Fruit fly (Drosophila melanogaster) whole organism, pupa: ENCODE results near the gene CG13088.

Experiments
- CG10348 ChIP-seq: fragments of 200-800 bp; sonication (Bioruptor generic); IDR thresholded peaks from 2 replicates; pipeline ENCODE4 v1.3.6; 2022; ENCODE audit warnings: missing biosample characterization, missing genetic modification characterization
- CG14655 ChIP-seq: fragments of 200-800 bp; sonication (Bioruptor generic); optimal IDR thresholded peaks from 3 replicates; lab custom pipeline; 2017; ENCODE audit warnings: mild to moderate bottlenecking, missing biosample characterization, missing genetic modification reagents, missing genetic modification characterization
- CG15710 ChIP-seq: fragments of 200-800 bp; sonication (Bioruptor generic); optimal IDR thresholded peaks from 2 replicates; lab custom pipeline; 2018; ENCODE audit warnings: missing biosample characterization, mild to moderate bottlenecking, missing genetic modification characterization, moderate library complexity
- CG17806 ChIP-seq: fragments of 200-800 bp; sonication (Bioruptor generic); optimal IDR thresholded peaks from 2 replicates; lab custom pipeline; 2018; ENCODE audit warnings: missing biosample characterization, mild to moderate bottlenecking, missing genetic modification characterization, moderate library complexity
- CG34367 ChIP-seq: fragments of 200-800 bp; sonication (Bioruptor generic); optimal IDR thresholded peaks from 2 replicates; lab custom pipeline; 2018; ENCODE audit warnings: missing biosample characterization, mild to moderate bottlenecking, missing genetic modification characterization
- CG4496 ChIP-seq: fragments of 200-800 bp; sonication (Bioruptor generic); IDR thresholded peaks from 3 replicates; pipeline ENCODE4 v1.3.6; 2022; ENCODE audit warnings: missing biosample characterization, missing genetic modification characterization
- CG8301 ChIP-seq: fragments of 200-800 bp; sonication (Bioruptor generic); optimal IDR thresholded peaks from 2 replicates; lab custom pipeline; 2018; ENCODE audit warnings: missing biosample characterization, mild to moderate bottlenecking, missing genetic modification characterization
- CG9948 ChIP-seq: fragments of 200-800 bp; sonication (Bioruptor generic); optimal IDR thresholded peaks from 2 replicates; lab custom pipeline; 2018; ENCODE audit warnings: missing biosample characterization, mild to moderate bottlenecking, missing genetic modification characterization, moderate library complexity

DNA sequence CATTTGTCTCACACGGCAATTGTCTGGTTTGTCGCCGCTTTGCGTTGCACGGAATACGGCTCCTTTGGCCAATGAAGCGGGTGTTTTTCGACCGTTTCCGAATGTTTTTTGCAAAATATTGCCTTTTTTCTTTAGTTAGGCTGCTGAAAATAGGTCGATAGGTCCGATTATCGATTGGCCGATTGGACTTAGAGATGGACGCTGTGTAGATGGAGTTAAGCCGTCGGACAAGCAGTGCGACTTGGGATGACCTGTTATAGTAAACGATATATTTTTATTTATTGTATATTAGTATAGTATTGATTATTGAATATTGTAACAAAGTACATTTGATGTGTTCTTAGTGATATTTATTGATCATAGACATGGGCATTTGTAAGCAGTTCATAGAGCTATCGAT lies 39.5 kb downstream of the CG13088 start, which contains the start of the genes lmgA and lmgB:
- peak; percentile 2 for TF ChIP-seq CG17806 (tag; lab: Kevin White, UChicago)
- TF ChIP-seq CG10348: no peak
- no peak for TF ChIP-seq CG4496
- no peak for TF ChIP-seq CG8301 (tag; lab: Kevin White, UChicago)
- TF ChIP-seq CG9948 (tag; lab: Kevin White, UChicago): no peak
- TF ChIP-seq CG14655 (GFP tag; lab: Kevin White, UChicago): no peak
- TF ChIP-seq CG15710: no peak
- no peak for TF ChIP-seq CG34367 (tag; lab: Kevin White, UChicago)
